Fruit fly (Drosophila melanogaster) whole organism, wandering third instar larva: ENCODE measurements around the gene CG11977.

Experiments
- Abd-B ChIP-seq: fragments of >200 bp; optimal IDR thresholded peaks from 2 replicates; lab custom pipeline; 2017; ENCODE audit warnings: missing biosample characterization, missing genetic modification characterization
- CG32264 ChIP-seq: fragments of 200-800 bp; sonication (Bioruptor generic); optimal IDR thresholded peaks from 2 replicates; lab custom pipeline; 2016; ENCODE audit warnings: missing biosample characterization, missing genetic modification characterization
- CG9705 ChIP-seq: fragments of 200-800 bp; sonication (Bioruptor generic); optimal IDR thresholded peaks from 2 replicates; lab custom pipeline; 2018; ENCODE audit warnings: missing biosample characterization, mild to moderate bottlenecking, missing genetic modification characterization
- CrebA ChIP-seq: fragments of 200-800 bp; sonication (Bioruptor generic); optimal IDR thresholded peaks from 2 replicates; lab custom pipeline; 2016; ENCODE audit warnings: missing biosample characterization, mild to moderate bottlenecking, missing genetic modification characterization, borderline replicate concordance
- Dfd ChIP-seq: fragments of >200 bp; optimal IDR thresholded peaks from 2 replicates; lab custom pipeline; 2017; ENCODE audit warnings: missing biosample characterization, missing genetic modification characterization
- Dif ChIP-seq: fragments of 200-275, 200-300 bp; sonication (Bioruptor generic); optimal IDR thresholded peaks from 2 replicates; lab custom pipeline; 2018; ENCODE audit warnings: missing biosample characterization, missing genetic modification characterization; ENCODE audit not compliant: partially characterized antibody
- GATAd ChIP-seq: sonication (Bioruptor generic); optimal IDR thresholded peaks from 2 replicates; lab custom pipeline; 2016; ENCODE audit warnings: missing biosample characterization, missing genetic modification characterization
- HLH106 ChIP-seq: fragments of 200-800 bp; optimal IDR thresholded peaks from 3 replicates; lab custom pipeline; 2019; ENCODE audit warnings: missing biosample characterization, mild to moderate bottlenecking, missing genetic modification characterization, moderate library complexity
- Hnf4 ChIP-seq: fragments of 200-800 bp; sonication (Bioruptor generic); optimal IDR thresholded peaks from 2 replicates; lab custom pipeline; 2016; ENCODE audit warnings: missing biosample characterization, mild to moderate bottlenecking, missing genetic modification characterization
- Hr78 ChIP-seq: fragments of >200 bp; optimal IDR thresholded peaks from 2 replicates; lab custom pipeline; 2017; ENCODE audit warnings: missing biosample characterization, missing genetic modification characterization
- Hr83 ChIP-seq: fragments of 200-300 bp; sonication (Bioruptor generic); optimal IDR thresholded peaks from 2 replicates; lab custom pipeline; 2016; ENCODE audit warnings: missing biosample characterization, mild to moderate bottlenecking, missing genetic modification characterization, moderate library complexity; ENCODE audit not compliant: poor library complexity, severe bottlenecking
- Jra ChIP-seq: sonication (Bioruptor generic); optimal IDR thresholded peaks from 2 replicates; lab custom pipeline; 2016; ENCODE audit warnings: missing biosample characterization, missing genetic modification characterization
- Mio ChIP-seq: sonication (Bioruptor generic); optimal IDR thresholded peaks from 2 replicates; lab custom pipeline; 2016; ENCODE audit warnings: missing biosample characterization, missing genetic modification characterization
- Myc ChIP-seq: fragments of >200 bp; optimal IDR thresholded peaks from 2 replicates; lab custom pipeline; 2017
- OdsH ChIP-seq: fragments of 200-800 bp; sonication (Bioruptor generic); optimal IDR thresholded peaks from 2 replicates; lab custom pipeline; 2016; ENCODE audit warnings: missing biosample characterization, mild to moderate bottlenecking, missing genetic modification characterization
- Rel ChIP-seq, 2 experiments: fragments of 200-800 bp; sonication (Bioruptor generic) in 1 of 2; optimal IDR thresholded peaks; 2 replicates in 1 of 2; 3 replicates in 1 of 2; lab custom pipeline; 2016 to 2019; ENCODE audit warnings: mild to moderate bottlenecking in 2 of 2, missing biosample characterization in 2 of 2, missing genetic modification characterization in 2 of 2, moderate library complexity in 1 of 2
- Sp1 ChIP-seq: fragments of 200-800 bp; sonication (Bioruptor generic); optimal IDR thresholded peaks from 3 replicates; lab custom pipeline; 2019; ENCODE audit warnings: missing biosample characterization, mild to moderate bottlenecking, missing genetic modification characterization, moderate library complexity
- Vsx2 ChIP-seq: fragments of 200-300, 225-300 bp; sonication (Bioruptor generic); optimal IDR thresholded peaks from 2 replicates; lab custom pipeline; 2018; ENCODE audit warnings: missing biosample characterization, missing genetic modification characterization; ENCODE audit not compliant: partially characterized antibody
- br ChIP-seq: fragments of 200-800 bp; sonication (Bioruptor generic); optimal IDR thresholded peaks from 2 replicates; lab custom pipeline; 2016; ENCODE audit warnings: missing biosample characterization, missing genetic modification characterization
- brk ChIP-seq: fragments of 200-800 bp; sonication (Bioruptor generic); optimal IDR thresholded peaks from 2 replicates; lab custom pipeline; 2016; ENCODE audit warnings: missing biosample characterization, mild to moderate bottlenecking, missing genetic modification characterization
- dl ChIP-seq, 2 experiments: fragments of 175-275, 200-275 bp in 1 of 2; fragments of 200-275 bp in 1 of 2; sonication (Bioruptor generic); optimal IDR thresholded peaks; lab custom pipeline; 2018; ENCODE audit warnings: mild to moderate bottlenecking in 2 of 2, missing biosample characterization in 2 of 2, missing genetic modification characterization in 2 of 2, moderate library complexity in 2 of 2; ENCODE audit not compliant: partially characterized antibody in 2 of 2, insufficient read depth in 1 of 2
- dmrt93B ChIP-seq: fragments of 200-800 bp; sonication (Bioruptor generic); optimal IDR thresholded peaks from 2 replicates; lab custom pipeline; 2018; ENCODE audit warnings: missing biosample characterization, mild to moderate bottlenecking, missing genetic modification characterization
- dsf ChIP-seq: sonication (Bioruptor generic); optimal IDR thresholded peaks from 2 replicates; lab custom pipeline; 2016; ENCODE audit warnings: missing biosample characterization, missing genetic modification characterization, borderline replicate concordance
- ey ChIP-seq: fragments of 200-800 bp; sonication (Bioruptor generic); optimal IDR thresholded peaks from 2 replicates; lab custom pipeline; 2016; ENCODE audit warnings: missing biosample characterization, missing genetic modification characterization
- foxo ChIP-seq, 2 experiments: fragments of 200-800 bp; sonication (Bioruptor generic); optimal IDR thresholded peaks; 2 replicates in 1 of 2; 3 replicates in 1 of 2; lab custom pipeline; 2016 to 2017; ENCODE audit warnings: missing biosample characterization in 2 of 2, missing genetic modification characterization in 2 of 2
- fru ChIP-seq: fragments of 200-800 bp; sonication (Bioruptor generic); optimal IDR thresholded peaks from 3 replicates; lab custom pipeline; 2016; ENCODE audit warnings: missing biosample characterization, mild to moderate bottlenecking, missing genetic modification characterization
- h ChIP-seq: fragments of 200-800 bp; sonication (Bioruptor generic); optimal IDR thresholded peaks from 3 replicates; lab custom pipeline; 2016; ENCODE audit warnings: missing biosample characterization, mild to moderate bottlenecking, missing genetic modification characterization
- jim ChIP-seq: fragments of 175-275, 200-325 bp; sonication (Bioruptor generic); optimal IDR thresholded peaks from 2 replicates; lab custom pipeline; 2016; ENCODE audit warnings: missing biosample characterization, mild to moderate bottlenecking, missing genetic modification characterization
- lola ChIP-seq: fragments of >200 bp; optimal IDR thresholded peaks from 2 replicates; lab custom pipeline; 2017; ENCODE audit warnings: missing biosample characterization, missing genetic modification characterization
- pan ChIP-seq: fragments of >200 bp; optimal IDR thresholded peaks from 2 replicates; lab custom pipeline; 2017
- psq ChIP-seq: fragments of 200-800 bp; sonication (Bioruptor generic); optimal IDR thresholded peaks from 3 replicates; lab custom pipeline; 2017; ENCODE audit warnings: missing biosample characterization, mild to moderate bottlenecking, missing genetic modification characterization, moderate library complexity
- rgr ChIP-seq: fragments of 200-800 bp; sonication (Bioruptor generic); optimal IDR thresholded peaks from 3 replicates; lab custom pipeline; 2016; ENCODE audit warnings: missing biosample characterization, mild to moderate bottlenecking, missing genetic modification characterization
- sage ChIP-seq: fragments of 200-800 bp; sonication (Bioruptor generic); optimal IDR thresholded peaks from 2 replicates; lab custom pipeline; 2016; ENCODE audit warnings: missing biosample characterization, mild to moderate bottlenecking, missing genetic modification characterization
- sv ChIP-seq: fragments of 200-800 bp; sonication (Bioruptor generic); optimal IDR thresholded peaks from 3 replicates; lab custom pipeline; 2016; ENCODE audit warnings: missing biosample characterization, missing genetic modification characterization
- tai ChIP-seq: sonication (Bioruptor generic); optimal IDR thresholded peaks from 2 replicates; lab custom pipeline; 2016; ENCODE audit warnings: missing biosample characterization, missing genetic modification characterization
- usp ChIP-seq: fragments of >200 bp; optimal IDR thresholded peaks from 2 replicates; lab custom pipeline; 2017; ENCODE audit warnings: missing biosample characterization, missing genetic modification characterization
- woc ChIP-seq: sonication (Bioruptor generic); optimal IDR thresholded peaks from 2 replicates; lab custom pipeline; 2016; ENCODE audit warnings: missing biosample characterization, mild to moderate bottlenecking, missing genetic modification characterization

The CG11977 gene

dm6 chr3R:8969926-8970306 lies 27.6 kb upstream of the CG11977 start:
- TF ChIP-seq dl (GFP tag; optimal IDR thresholded peaks at IDR 0.05; lab: Kevin White, UChicago; ENCODE audit: insufficient read depth in 1 of 2, partially characterized antibody in 2 of 2), result no peak
- no peak for TF ChIP-seq psq (GFP tag; lab: Kevin White, UChicago)
- no peak for TF ChIP-seq Hr78
- TF ChIP-seq jim, result no peak
- TF ChIP-seq Abd-B (GFP tag; lab: Kevin White, UChicago), result no peak
- TF ChIP-seq Myc (lab: Kevin White, UChicago), result no peak
- no peak for TF ChIP-seq Mio (GFP tag; lab: Kevin White, UChicago)
- no peak for TF ChIP-seq woc (GFP tag; lab: Kevin White, UChicago)
- no peak for TF ChIP-seq CG9705
- no peak for TF ChIP-seq CG32264
- TF ChIP-seq h (GFP tag; lab: Kevin White, UChicago), result no peak
- no peak for TF ChIP-seq Vsx2
- TF ChIP-seq Jra (GFP tag; lab: Kevin White, UChicago), result no peak
- no peak for TF ChIP-seq dmrt93B
- TF ChIP-seq OdsH (GFP tag; lab: Kevin White, UChicago), result no peak
- no peak for TF ChIP-seq Hnf4 (GFP tag; lab: Kevin White, UChicago)
- no peak for TF ChIP-seq Hr83 (GFP tag; lab: Kevin White, UChicago)
- TF ChIP-seq br (GFP tag; lab: Kevin White, UChicago), result no peak

- TF ChIP-seq Rel (GFP tag; optimal IDR thresholded peaks at IDR 0.05; lab: Kevin White, UChicago) (no peak), Rel (tag; optimal IDR thresholded peaks at IDR 0.05; lab: Kevin White, UChicago) (no peak), Dfd (GFP tag; lab: Kevin White, UChicago) (no peak), usp (GFP tag; lab: Kevin White, UChicago) (no peak), Hr78 (no peak), rgr (GFP tag; lab: Kevin White, UChicago) (no peak), Hr83 (GFP tag; lab: Kevin White, UChicago) (no peak), tai (GFP tag; lab: Kevin White, UChicago) (no peak), CrebA (GFP tag; lab: Kevin White, UChicago) (no peak), lola (no peak), sage (GFP tag; lab: Kevin White, UChicago) (no peak), Dif (GFP tag; lab: Kevin White, UChicago) (no peak), fru (GFP tag; lab: Kevin White, UChicago) (no peak), Vsx2 (no peak), HLH106 (tag; lab: Kevin White, UChicago) (no peak)
- TF ChIP-seq, all 38 proteins: peak for 0
Observed at dm6 chr3R:8970707-8971106, 26.8 kb upstream of the CG11977 start.

dm6 chr3R:8971794-8972193 lies 25.7 kb upstream of the CG11977 start:
- TF ChIP-seq CG32264 (no peak), br (GFP tag; lab: Kevin White, UChicago) (no peak), psq (GFP tag; lab: Kevin White, UChicago) (peak; percentile 43)

dm6 chr3R:8976073-8976593 lies 21.4 kb upstream of the CG11977 start:
- no peak for TF ChIP-seq psq (GFP tag; lab: Kevin White, UChicago)
- TF ChIP-seq sage (GFP tag; lab: Kevin White, UChicago), result no peak
- no peak for TF ChIP-seq br (GFP tag; lab: Kevin White, UChicago)
- no peak for TF ChIP-seq fru (GFP tag; lab: Kevin White, UChicago)
- TF ChIP-seq jim, result no peak
- no peak for TF ChIP-seq dl (GFP tag; optimal IDR thresholded peaks at IDR 0.05; lab: Kevin White, UChicago; ENCODE audit: insufficient read depth in 1 of 2, partially characterized antibody in 2 of 2)
- TF ChIP-seq lola, result no peak

dm6 chr3R:8978768-8979167 lies 18.7 kb upstream of the CG11977 start:
- TF ChIP-seq Myc (lab: Kevin White, UChicago) (no peak), dl (GFP tag; optimal IDR thresholded peaks at IDR 0.05; lab: Kevin White, UChicago; ENCODE audit: insufficient read depth in 1 of 2, partially characterized antibody in 2 of 2) (no peak), Vsx2 (no peak), jim (no peak), Jra (GFP tag; lab: Kevin White, UChicago) (no peak), Dif (GFP tag; lab: Kevin White, UChicago) (no peak), h (GFP tag; lab: Kevin White, UChicago) (peak; percentile 74), Hr83 (GFP tag; lab: Kevin White, UChicago) (no peak), GATAd (no peak), pan (lab: Kevin White, UChicago) (no peak), Abd-B (GFP tag; lab: Kevin White, UChicago) (no peak), Mio (GFP tag; lab: Kevin White, UChicago) (no peak), ey (GFP tag; lab: Kevin White, UChicago) (peak; percentile 58), rgr (GFP tag; lab: Kevin White, UChicago) (peak; percentile 65), OdsH (GFP tag; lab: Kevin White, UChicago) (peak; percentile 32), foxo (GFP tag; optimal IDR thresholded peaks at IDR 0.05; lab: Kevin White, UChicago) (peak in 1 of 2 experiments; percentile 69), CG32264 (peak; percentile 6), Rel (GFP tag; optimal IDR thresholded peaks at IDR 0.05; lab: Kevin White, UChicago) (peak; percentile 42), Rel (tag; optimal IDR thresholded peaks at IDR 0.05; lab: Kevin White, UChicago) (no peak), Dfd (GFP tag; lab: Kevin White, UChicago) (no peak), brk (GFP tag; lab: Kevin White, UChicago) (peak; percentile 57), Sp1 (GFP tag; lab: Kevin White, UChicago) (peak; percentile 78), dsf (no peak), fru (GFP tag; lab: Kevin White, UChicago) (peak; percentile 73), sv (GFP tag; lab: Kevin White, UChicago) (no peak), Hnf4 (GFP tag; lab: Kevin White, UChicago) (peak; percentile 18)
